Fruit fly (Drosophila melanogaster): Measurements from ENCODE around the gene Edem1.

The Edem1 gene

dm6 chrX:1940020-1940419 is 31.4 kb upstream of the Edem1 start, which contains the start of the genes CG3857 and CG3587 (continued):
- peak; percentile 23 for TF ChIP-seq Dp (GFP tag; optimal IDR thresholded peaks at IDR 0.05)
- no peak for TF ChIP-seq CG8478 (optimal IDR thresholded peaks at IDR 0.05)
- peak; percentile 61 for TF ChIP-seq Fer1 (GFP tag; optimal IDR thresholded peaks at IDR 0.05)
- no peak for TF ChIP-seq CG2199 (GFP tag; IDR thresholded peaks at IDR 0.05)
- TF ChIP-seq Max (GFP tag; optimal IDR thresholded peaks at IDR 0.05), result peak; percentile 83
- TF ChIP-seq CG9797 (GFP tag; optimal IDR thresholded peaks at IDR 0.05), result peak; percentile 15
- TF ChIP-seq unpg (GFP tag; optimal IDR thresholded peaks at IDR 0.05), result peak; percentile 57
- TF ChIP-seq CG10979 (tag; optimal IDR thresholded peaks at IDR 0.05), result peak; percentile 54
- no peak for TF ChIP-seq CG1832 (GFP tag; optimal IDR thresholded peaks at IDR 0.05)
- TF ChIP-seq NC2α (GFP tag; optimal IDR thresholded peaks at IDR 0.05), result peak; percentile 45
- no peak for TF ChIP-seq B-H1 (GFP tag; IDR thresholded peaks at IDR 0.05)
- 0 out of 3 replicates have a peak, but pooled peaks have one; percentile 45 for TF ChIP-seq ase (GFP tag; IDR thresholded peaks at IDR 0.05)
- TF ChIP-seq sisA (GFP tag; IDR thresholded peaks at IDR 0.05), result peak; percentile 66
- no peak for TF ChIP-seq Doc2 (GFP tag; IDR thresholded peaks at IDR 0.05)
- TF ChIP-seq maf-S (GFP tag; optimal IDR thresholded peaks at IDR 0.05), result peak; percentile 73
- peak; percentile 64 for TF ChIP-seq repo (GFP tag; optimal IDR thresholded peaks at IDR 0.05)
- TF ChIP-seq CG2129 (GFP tag; IDR thresholded peaks at IDR 0.05; ENCODE audit: partially characterized antibody), result no peak
- TF ChIP-seq Adf1 (GFP tag; IDR thresholded peaks at IDR 0.05), result no peak
- TF ChIP-seq amos (GFP tag; IDR thresholded peaks at IDR 0.05; ENCODE audit: partially characterized antibody), result no peak
- no peak for TF ChIP-seq br (optimal IDR thresholded peaks at IDR 0.05)
- peak; percentile 77 for TF ChIP-seq her (GFP tag; optimal IDR thresholded peaks at IDR 0.05)
- TF ChIP-seq ind (GFP tag; optimal IDR thresholded peaks at IDR 0.05), result peak; percentile 73
- peak; percentile 92 for TF ChIP-seq zfh2 (GFP tag; optimal IDR thresholded peaks at IDR 0.05)
- no peak for TF ChIP-seq ERR (GFP tag; optimal IDR thresholded peaks at IDR 0.05)
- peak; percentile 53 for TF ChIP-seq CG32532 (GFP tag; IDR thresholded peaks at IDR 0.05)
- TF ChIP-seq Hand (GFP tag; optimal IDR thresholded peaks at IDR 0.05), result no peak
- TF ChIP-seq CG42726 (GFP tag; IDR thresholded peaks at IDR 0.05; ENCODE audit: partially characterized antibody), result no peak
- peak; percentile 19 for TF ChIP-seq ATbp (GFP tag; optimal IDR thresholded peaks at IDR 0.05)
- no peak for TF ChIP-seq prd (optimal IDR thresholded peaks at IDR 0.05)
- TF ChIP-seq prd (GFP tag; IDR thresholded peaks at IDR 0.05), result peak; percentile 80
- TF ChIP-seq CG18764 (GFP tag; optimal IDR thresholded peaks at IDR 0.05), result peak; percentile 44
- TF ChIP-seq schlank (tag; optimal IDR thresholded peaks at IDR 0.05), result peak; percentile 29
- TF ChIP-seq CG1603 (tag; optimal IDR thresholded peaks at IDR 0.05), result peak; percentile 75
- TF ChIP-seq Ravus (GFP tag; IDR thresholded peaks at IDR 0.05), result no peak
- peak; percentile 23 for TF ChIP-seq CG4328 (GFP tag; optimal IDR thresholded peaks at IDR 0.05)
- no peak for TF ChIP-seq pita (GFP tag; optimal IDR thresholded peaks at IDR 0.05)
- TF ChIP-seq CG3847 (GFP tag; IDR thresholded peaks at IDR 0.05), result peak; percentile 79
- TF ChIP-seq CG10274 (GFP tag; optimal IDR thresholded peaks at IDR 0.05), result peak; percentile 1
- TF ChIP-seq CG11723 (GFP tag; optimal IDR thresholded peaks at IDR 0.05), result peak; percentile 50
- TF ChIP-seq CG13123 (GFP tag; optimal IDR thresholded peaks at IDR 0.05), result peak; percentile 54
- TF ChIP-seq pros (GFP tag; optimal IDR thresholded peaks at IDR 0.05), result no peak
- TF ChIP-seq CG12104 (GFP tag; optimal IDR thresholded peaks at IDR 0.05), result peak; percentile 32
- peak; percentile 70 for TF ChIP-seq az2 (GFP tag; optimal IDR thresholded peaks at IDR 0.05)
- peak; percentile 46 for TF ChIP-seq en (GFP tag; optimal IDR thresholded peaks at IDR 0.05)
- TF ChIP-seq Vsx1 (GFP tag; optimal IDR thresholded peaks at IDR 0.05), result no peak
- peak; percentile 71 for TF ChIP-seq CG10209 (GFP tag; optimal IDR thresholded peaks at IDR 0.05)
- TF ChIP-seq CG6272 (GFP tag; IDR thresholded peaks at IDR 0.05), result peak; percentile 71
- TF ChIP-seq gro (GFP tag; optimal IDR thresholded peaks at IDR 0.05), result peak; percentile 81
- TF ChIP-seq hth (optimal IDR thresholded peaks at IDR 0.05), result no peak
- peak; percentile 71 for TF ChIP-seq CG2678 (tag; optimal IDR thresholded peaks at IDR 0.05)
- no peak for TF ChIP-seq ab (GFP tag; optimal IDR thresholded peaks at IDR 0.05)
- TF ChIP-seq vvl (GFP tag; IDR thresholded peaks at IDR 0.05), result peak; percentile 37; the same call in 1 of the 2 replicates
- peak; percentile 64 for TF ChIP-seq CG4282 (GFP tag; optimal IDR thresholded peaks at IDR 0.05)
